Fruit fly (Drosophila melanogaster) whole organism, embryonic: ENCODE results near the gene Ufd1.
A peak's percentile ranks its signal among the peaks of the same experiment; 100 is the strongest.

ENCODE experiments used
- CG2712 ChIP-seq: fragments of 200-800 bp; optimal IDR thresholded peaks from 3 replicates; lab custom pipeline; 2019; ENCODE audit warnings: missing biosample characterization, mild to moderate bottlenecking, missing genetic modification characterization, moderate library complexity
- gsb ChIP-seq: fragments of 200-800 bp; sonication (Bioruptor generic); IDR thresholded peaks from 2 replicates; pipeline ENCODE4 v1.3.6; 2022; ENCODE audit warnings: missing biosample characterization, missing genetic modification characterization

DNA sequence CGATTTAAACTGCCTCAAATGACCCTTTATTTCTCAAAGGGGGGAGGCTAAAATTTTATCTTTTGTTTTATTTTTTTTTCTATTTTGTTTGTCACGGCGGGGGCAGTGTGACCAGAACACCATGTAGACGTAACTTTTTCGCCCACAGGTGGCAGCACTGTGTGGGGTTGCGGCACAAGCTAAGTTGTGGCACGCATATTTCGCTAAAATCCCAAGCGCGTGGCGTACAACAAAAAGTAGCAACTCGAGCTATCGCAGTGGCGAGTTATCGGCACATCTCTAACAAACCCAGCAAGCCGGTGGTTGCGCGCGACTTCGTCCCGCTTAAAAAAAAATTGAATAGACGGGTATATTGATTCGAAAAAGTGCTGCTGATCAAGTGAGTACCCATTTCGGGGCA is at the start of gene Ufd1, which contains the start of gene NaPi-III:
- TF ChIP-seq CG2712 (tag; lab: Kevin White, UChicago) (peak; percentile 56), gsb (GFP tag; lab: Robert Waterston, UW) (no peak)
